Fruit fly (Drosophila melanogaster) whole organism, wandering third instar larva: ENCODE results near the gene CG7829.

ENCODE experiments used
- Abd-B ChIP-seq: fragments of >200 bp; optimal IDR thresholded peaks from 2 replicates; lab custom pipeline; 2017; ENCODE audit warnings: missing biosample characterization, missing genetic modification characterization
- CG32264 ChIP-seq: fragments of 200-800 bp; sonication (Bioruptor generic); optimal IDR thresholded peaks from 2 replicates; lab custom pipeline; 2016; ENCODE audit warnings: missing biosample characterization, missing genetic modification characterization
- CG9705 ChIP-seq: fragments of 200-800 bp; sonication (Bioruptor generic); optimal IDR thresholded peaks from 2 replicates; lab custom pipeline; 2018; ENCODE audit warnings: missing biosample characterization, mild to moderate bottlenecking, missing genetic modification characterization
- CrebA ChIP-seq: fragments of 200-800 bp; sonication (Bioruptor generic); optimal IDR thresholded peaks from 2 replicates; lab custom pipeline; 2016; ENCODE audit warnings: missing biosample characterization, mild to moderate bottlenecking, missing genetic modification characterization, borderline replicate concordance
- Dfd ChIP-seq: fragments of >200 bp; optimal IDR thresholded peaks from 2 replicates; lab custom pipeline; 2017; ENCODE audit warnings: missing biosample characterization, missing genetic modification characterization
- Dif ChIP-seq: fragments of 200-275, 200-300 bp; sonication (Bioruptor generic); optimal IDR thresholded peaks from 2 replicates; lab custom pipeline; 2018; ENCODE audit warnings: missing biosample characterization, missing genetic modification characterization; ENCODE audit not compliant: partially characterized antibody
- GATAd ChIP-seq: sonication (Bioruptor generic); optimal IDR thresholded peaks from 2 replicates; lab custom pipeline; 2016; ENCODE audit warnings: missing biosample characterization, missing genetic modification characterization
- Hnf4 ChIP-seq: fragments of 200-800 bp; sonication (Bioruptor generic); optimal IDR thresholded peaks from 2 replicates; lab custom pipeline; 2016; ENCODE audit warnings: missing biosample characterization, mild to moderate bottlenecking, missing genetic modification characterization
- Hr78 ChIP-seq: fragments of >200 bp; optimal IDR thresholded peaks from 2 replicates; lab custom pipeline; 2017; ENCODE audit warnings: missing biosample characterization, missing genetic modification characterization
- Hr83 ChIP-seq: fragments of 200-300 bp; sonication (Bioruptor generic); optimal IDR thresholded peaks from 2 replicates; lab custom pipeline; 2016; ENCODE audit warnings: missing biosample characterization, mild to moderate bottlenecking, missing genetic modification characterization, moderate library complexity; ENCODE audit not compliant: poor library complexity, severe bottlenecking
- Jra ChIP-seq: sonication (Bioruptor generic); optimal IDR thresholded peaks from 2 replicates; lab custom pipeline; 2016; ENCODE audit warnings: missing biosample characterization, missing genetic modification characterization
- Mio ChIP-seq: sonication (Bioruptor generic); optimal IDR thresholded peaks from 2 replicates; lab custom pipeline; 2016; ENCODE audit warnings: missing biosample characterization, missing genetic modification characterization
- Myc ChIP-seq: fragments of >200 bp; optimal IDR thresholded peaks from 2 replicates; lab custom pipeline; 2017
- OdsH ChIP-seq: fragments of 200-800 bp; sonication (Bioruptor generic); optimal IDR thresholded peaks from 2 replicates; lab custom pipeline; 2016; ENCODE audit warnings: missing biosample characterization, mild to moderate bottlenecking, missing genetic modification characterization
- Rel ChIP-seq, 2 experiments: fragments of 200-800 bp; sonication (Bioruptor generic) in 1 of 2; optimal IDR thresholded peaks; 2 replicates in 1 of 2; 3 replicates in 1 of 2; lab custom pipeline; 2016 to 2019; ENCODE audit warnings: mild to moderate bottlenecking in 2 of 2, missing biosample characterization in 2 of 2, missing genetic modification characterization in 2 of 2, moderate library complexity in 1 of 2
- Sp1 ChIP-seq: fragments of 200-800 bp; sonication (Bioruptor generic); optimal IDR thresholded peaks from 3 replicates; lab custom pipeline; 2019; ENCODE audit warnings: missing biosample characterization, mild to moderate bottlenecking, missing genetic modification characterization, moderate library complexity
- Vsx2 ChIP-seq: fragments of 200-300, 225-300 bp; sonication (Bioruptor generic); optimal IDR thresholded peaks from 2 replicates; lab custom pipeline; 2018; ENCODE audit warnings: missing biosample characterization, missing genetic modification characterization; ENCODE audit not compliant: partially characterized antibody
- br ChIP-seq: fragments of 200-800 bp; sonication (Bioruptor generic); optimal IDR thresholded peaks from 2 replicates; lab custom pipeline; 2016; ENCODE audit warnings: missing biosample characterization, missing genetic modification characterization
- brk ChIP-seq: fragments of 200-800 bp; sonication (Bioruptor generic); optimal IDR thresholded peaks from 2 replicates; lab custom pipeline; 2016; ENCODE audit warnings: missing biosample characterization, mild to moderate bottlenecking, missing genetic modification characterization
- dl ChIP-seq, 2 experiments: fragments of 175-275, 200-275 bp in 1 of 2; fragments of 200-275 bp in 1 of 2; sonication (Bioruptor generic); optimal IDR thresholded peaks; lab custom pipeline; 2018; ENCODE audit warnings: mild to moderate bottlenecking in 2 of 2, missing biosample characterization in 2 of 2, missing genetic modification characterization in 2 of 2, moderate library complexity in 2 of 2; ENCODE audit not compliant: partially characterized antibody in 2 of 2, insufficient read depth in 1 of 2
- dsf ChIP-seq: sonication (Bioruptor generic); optimal IDR thresholded peaks from 2 replicates; lab custom pipeline; 2016; ENCODE audit warnings: missing biosample characterization, missing genetic modification characterization, borderline replicate concordance
- ey ChIP-seq: fragments of 200-800 bp; sonication (Bioruptor generic); optimal IDR thresholded peaks from 2 replicates; lab custom pipeline; 2016; ENCODE audit warnings: missing biosample characterization, missing genetic modification characterization
- fru ChIP-seq: fragments of 200-800 bp; sonication (Bioruptor generic); optimal IDR thresholded peaks from 3 replicates; lab custom pipeline; 2016; ENCODE audit warnings: missing biosample characterization, mild to moderate bottlenecking, missing genetic modification characterization
- h ChIP-seq: fragments of 200-800 bp; sonication (Bioruptor generic); optimal IDR thresholded peaks from 3 replicates; lab custom pipeline; 2016; ENCODE audit warnings: missing biosample characterization, mild to moderate bottlenecking, missing genetic modification characterization
- jim ChIP-seq: fragments of 175-275, 200-325 bp; sonication (Bioruptor generic); optimal IDR thresholded peaks from 2 replicates; lab custom pipeline; 2016; ENCODE audit warnings: missing biosample characterization, mild to moderate bottlenecking, missing genetic modification characterization
- lola ChIP-seq: fragments of >200 bp; optimal IDR thresholded peaks from 2 replicates; lab custom pipeline; 2017; ENCODE audit warnings: missing biosample characterization, missing genetic modification characterization
- pan ChIP-seq: fragments of >200 bp; optimal IDR thresholded peaks from 2 replicates; lab custom pipeline; 2017
- psq ChIP-seq: fragments of 200-800 bp; sonication (Bioruptor generic); optimal IDR thresholded peaks from 3 replicates; lab custom pipeline; 2017; ENCODE audit warnings: missing biosample characterization, mild to moderate bottlenecking, missing genetic modification characterization, moderate library complexity
- sage ChIP-seq: fragments of 200-800 bp; sonication (Bioruptor generic); optimal IDR thresholded peaks from 2 replicates; lab custom pipeline; 2016; ENCODE audit warnings: missing biosample characterization, mild to moderate bottlenecking, missing genetic modification characterization
- tai ChIP-seq: sonication (Bioruptor generic); optimal IDR thresholded peaks from 2 replicates; lab custom pipeline; 2016; ENCODE audit warnings: missing biosample characterization, missing genetic modification characterization
- usp ChIP-seq: fragments of >200 bp; optimal IDR thresholded peaks from 2 replicates; lab custom pipeline; 2017; ENCODE audit warnings: missing biosample characterization, missing genetic modification characterization
- woc ChIP-seq: sonication (Bioruptor generic); optimal IDR thresholded peaks from 2 replicates; lab custom pipeline; 2016; ENCODE audit warnings: missing biosample characterization, mild to moderate bottlenecking, missing genetic modification characterization

Gene CG7829

dm6 chr3R:29841293-29841791 lies 23.8 kb upstream of the CG7829 start, which contains the start of gene Cad99C:
TSS of gene Cad99C (plus strand) at chr3R:29841657.
- TF ChIP-seq Rel (GFP tag; optimal IDR thresholded peaks at IDR 0.05; lab: Kevin White, UChicago) = no peak
- TF ChIP-seq Rel (tag; optimal IDR thresholded peaks at IDR 0.05; lab: Kevin White, UChicago) = peak; percentile 37
- TF ChIP-seq lola = no peak
- TF ChIP-seq Dfd (GFP tag; lab: Kevin White, UChicago) = no peak
- TF ChIP-seq dl (GFP tag; optimal IDR thresholded peaks at IDR 0.05; lab: Kevin White, UChicago; ENCODE audit: insufficient read depth in 1 of 2, partially characterized antibody in 2 of 2) = peak; percentile 44 to 61
- TF ChIP-seq GATAd (GFP tag; lab: Kevin White, UChicago) = no peak
- TF ChIP-seq Hr83 (GFP tag; lab: Kevin White, UChicago) = peak; percentile 45
- peak; percentile 44 for TF ChIP-seq fru (GFP tag; lab: Kevin White, UChicago)
- peak; percentile 50 for TF ChIP-seq brk
- TF ChIP-seq br = peak; percentile 34
- no peak for TF ChIP-seq dsf (GFP tag; lab: Kevin White, UChicago)
- TF ChIP-seq OdsH (GFP tag; lab: Kevin White, UChicago) = peak; percentile 25
- peak; percentile 20 for TF ChIP-seq Jra (GFP tag; lab: Kevin White, UChicago)
- TF ChIP-seq h = peak; percentile 46
- peak; percentile 77 for TF ChIP-seq Dif
- TF ChIP-seq Hnf4 (GFP tag; lab: Kevin White, UChicago) = no peak
- no peak for TF ChIP-seq CrebA
- peak; percentile 90 for TF ChIP-seq Vsx2 (GFP tag; lab: Kevin White, UChicago)

dm6 chr3R:29839707-29840311 lies 22.2 kb upstream of the CG7829 start:
- TF ChIP-seq psq (GFP tag; lab: Kevin White, UChicago) = no peak
- TF ChIP-seq CG32264 (GFP tag; lab: Kevin White, UChicago) = no peak
- no peak for TF ChIP-seq pan
- no peak for TF ChIP-seq Rel (GFP tag; optimal IDR thresholded peaks at IDR 0.05; lab: Kevin White, UChicago)
- TF ChIP-seq Rel (tag; optimal IDR thresholded peaks at IDR 0.05; lab: Kevin White, UChicago) = no peak
- no peak for TF ChIP-seq Vsx2 (GFP tag; lab: Kevin White, UChicago)
- no peak for TF ChIP-seq GATAd (GFP tag; lab: Kevin White, UChicago)
- TF ChIP-seq Dfd (GFP tag; lab: Kevin White, UChicago) = no peak
- TF ChIP-seq dsf (GFP tag; lab: Kevin White, UChicago) = no peak
- TF ChIP-seq dl (GFP tag; optimal IDR thresholded peaks at IDR 0.05; lab: Kevin White, UChicago; ENCODE audit: insufficient read depth in 1 of 2, partially characterized antibody in 2 of 2) = no peak
- no peak for TF ChIP-seq Jra (GFP tag; lab: Kevin White, UChicago)
- no peak for TF ChIP-seq Abd-B (GFP tag; lab: Kevin White, UChicago)
- TF ChIP-seq lola = no peak
- no peak for TF ChIP-seq usp (GFP tag; lab: Kevin White, UChicago)
- no peak for TF ChIP-seq Myc (lab: Kevin White, UChicago)
- no peak for TF ChIP-seq CG9705 (GFP tag; lab: Kevin White, UChicago)
- no peak for TF ChIP-seq Sp1 (GFP tag; lab: Kevin White, UChicago)
- TF ChIP-seq CrebA = no peak
- no peak for TF ChIP-seq Mio (GFP tag; lab: Kevin White, UChicago)

dm6 chr3R:29838751-29839150 lies 21.2 kb upstream of the CG7829 start:
- TF ChIP-seq Myc (lab: Kevin White, UChicago) (no peak), Rel (GFP tag; optimal IDR thresholded peaks at IDR 0.05; lab: Kevin White, UChicago) (no peak), Rel (tag; optimal IDR thresholded peaks at IDR 0.05; lab: Kevin White, UChicago) (no peak), Hr78 (GFP tag; lab: Kevin White, UChicago) (no peak), fru (GFP tag; lab: Kevin White, UChicago) (no peak), Hnf4 (GFP tag; lab: Kevin White, UChicago) (no peak), Sp1 (GFP tag; lab: Kevin White, UChicago) (no peak), OdsH (GFP tag; lab: Kevin White, UChicago) (no peak), CG9705 (GFP tag; lab: Kevin White, UChicago) (no peak), woc (GFP tag; lab: Kevin White, UChicago) (no peak), jim (GFP tag; lab: Kevin White, UChicago) (no peak), h (no peak), tai (GFP tag; lab: Kevin White, UChicago) (no peak), sage (GFP tag; lab: Kevin White, UChicago) (no peak), brk (no peak), pan (no peak), dl (GFP tag; optimal IDR thresholded peaks at IDR 0.05; lab: Kevin White, UChicago; ENCODE audit: insufficient read depth in 1 of 2, partially characterized antibody in 2 of 2) (no peak), ey (GFP tag; lab: Kevin White, UChicago) (no peak), Mio (GFP tag; lab: Kevin White, UChicago) (no peak)
